Worm (Caenorhabditis elegans) whole organism, midembryonic: ENCODE results near the gene Y69E1A.5.

Experiments used
- T22C8.4 ChIP-seq: fragments of 200-800 bp; sonication (Bioruptor generic); IDR thresholded peaks from 2 replicates; pipeline ENCODE4 v1.3.6; 2022; ENCODE audit warnings: missing genetic modification characterization, missing compliant biosample characterization
- cog-1 ChIP-seq: sonication (generic microtip); optimal IDR thresholded peaks from 2 replicates; lab custom pipeline; 2016; ENCODE audit warnings: missing genetic modification characterization, missing compliant biosample characterization
- flt-1 ChIP-seq: fragments of 200-800 bp; sonication (Bioruptor generic); IDR thresholded peaks from 2 replicates; pipeline ENCODE4 v1.3.6; 2022; ENCODE audit warnings: missing genetic modification characterization, missing compliant biosample characterization
- klf-2 ChIP-seq: fragments of 200-800 bp; sonication (Bioruptor generic); conservative IDR thresholded peaks from 2 replicates; pipeline ENCODE4 v1.3.6; 2022; ENCODE audit warnings: missing genetic modification reagents, missing genetic modification characterization, missing compliant biosample characterization
- med-1 ChIP-seq: sonication (generic microtip); optimal IDR thresholded peaks from 2 replicates; lab custom pipeline; 2017; ENCODE audit warnings: missing genetic modification characterization, mild to moderate bottlenecking, missing compliant biosample characterization, antibody characterized with exemption, missing genetic modification reagents; ENCODE audit not compliant: insufficient read depth
- tab-1 ChIP-seq: fragments of 200-800 bp; sonication (Bioruptor generic); IDR thresholded peaks from 2 replicates; pipeline ENCODE4 v1.3.6; 2022; ENCODE audit warnings: missing genetic modification characterization, missing compliant biosample characterization
- ztf-23 ChIP-seq: fragments of 200-800 bp; sonication (Bioruptor generic); IDR thresholded peaks from 2 replicates; pipeline ENCODE4 v1.3.6; 2022; ENCODE audit warnings: missing genetic modification reagents, missing genetic modification characterization, missing compliant biosample characterization
- ztf-29 ChIP-seq: fragments of 200-800 bp; sonication (Bioruptor generic); IDR thresholded peaks from 2 replicates; pipeline ENCODE4 v1.3.6; 2022; ENCODE audit warnings: missing genetic modification reagents, missing genetic modification characterization, missing compliant biosample characterization

ce11 chrIV:10966359-10966758 lies 8.9 kb upstream of the Y69E1A.5 start, which contains the start of the genes aqp-3 and Y69E1A.8:
- TF ChIP-seq T22C8.4 (no peak), klf-2 (no peak), cog-1 (tag; lab: Kevin White, UChicago) (no peak), tab-1 (GFP tag; lab: Robert Waterston, UW) (no peak), flt-1 (GFP tag; lab: Robert Waterston, UW) (no peak), ztf-23 (GFP tag; lab: Robert Waterston, UW) (no peak), ztf-29 (no peak), med-1 (no peak)
